Fruit fly (Drosophila melanogaster): ENCODE results near the gene CG12268.

The CG12268 gene

dm6 chr3R:23927429-23927828, 20.8 kb downstream of the CG12268 start, which contains the start of gene CG13601 (continued):
- peak; percentile 88 for TF ChIP-seq Dll (GFP tag; IDR thresholded peaks at IDR 0.05; ENCODE audit: partially characterized antibody)
- TF ChIP-seq lilli (GFP tag; optimal IDR thresholded peaks at IDR 0.05), result peak; percentile 45
- TF ChIP-seq wek (GFP tag; optimal IDR thresholded peaks at IDR 0.05), result no peak
- no peak for TF ChIP-seq Xrp1 (GFP tag; IDR thresholded peaks at IDR 0.05)
- no peak for TF ChIP-seq Dfd (GFP tag; optimal IDR thresholded peaks at IDR 0.05)
- TF ChIP-seq Eip74EF (GFP tag; optimal IDR thresholded peaks at IDR 0.05), result peak in 1 of 2 experiments; percentile 25
- no peak for TF ChIP-seq z (GFP tag; IDR thresholded peaks at IDR 0.05)
- TF ChIP-seq CG12219 (GFP tag; optimal IDR thresholded peaks at IDR 0.05), result no peak
- no peak for TF ChIP-seq Lpt (GFP tag; optimal IDR thresholded peaks at IDR 0.05)
- no peak for TF ChIP-seq btn (GFP tag; optimal IDR thresholded peaks at IDR 0.05)
- peak; percentile 46 for TF ChIP-seq CG13296 (GFP tag; optimal IDR thresholded peaks at IDR 0.05)
- no peak for TF ChIP-seq CG9437 (GFP tag; optimal IDR thresholded peaks at IDR 0.05)
- TF ChIP-seq CG15514 (GFP tag; optimal IDR thresholded peaks at IDR 0.05), result peak; percentile 64
- no peak for TF ChIP-seq CG4424 (GFP tag; optimal IDR thresholded peaks at IDR 0.05)
- TF ChIP-seq BEAF-32 (GFP tag; optimal IDR thresholded peaks at IDR 0.05), result peak; percentile 82
- no peak for TF ChIP-seq chm (GFP tag; IDR thresholded peaks at IDR 0.05)
- TF ChIP-seq CG17802 (tag; optimal IDR thresholded peaks at IDR 0.05), result no peak
- TF ChIP-seq Fer2 (tag; optimal IDR thresholded peaks at IDR 0.05), result no peak
- peak; percentile 80 for TF ChIP-seq amos (GFP tag; IDR thresholded peaks at IDR 0.05; ENCODE audit: partially characterized antibody)
- TF ChIP-seq Nf-YA (GFP tag; IDR thresholded peaks at IDR 0.05), result no peak
- no peak for TF ChIP-seq gfzf (GFP tag; optimal IDR thresholded peaks at IDR 0.05)
- TF ChIP-seq CG15011 (GFP tag; optimal IDR thresholded peaks at IDR 0.05), result no peak
- no peak for TF ChIP-seq CG30431 (GFP tag; optimal IDR thresholded peaks at IDR 0.05)
- no peak for TF ChIP-seq C15 (GFP tag; IDR thresholded peaks at IDR 0.05)
- no peak for TF ChIP-seq CG17912 (GFP tag; optimal IDR thresholded peaks at IDR 0.05)
- TF ChIP-seq CG2116 (GFP tag; optimal IDR thresholded peaks at IDR 0.05), result peak; percentile 25
- no peak for TF ChIP-seq tgo (GFP tag; IDR thresholded peaks at IDR 0.05)
- TF ChIP-seq Pdp1 (GFP tag; optimal IDR thresholded peaks at IDR 0.05), result peak in 1 of 2 experiments; percentile 82
- no peak for TF ChIP-seq Hr78 (GFP tag; optimal IDR thresholded peaks at IDR 0.05)
- no peak for TF ChIP-seq Poxn (GFP tag; IDR thresholded peaks at IDR 0.05)
- peak; percentile 31 for TF ChIP-seq Max (GFP tag; optimal IDR thresholded peaks at IDR 0.05)
- no peak for TF ChIP-seq CG2875 (GFP tag; optimal IDR thresholded peaks at IDR 0.05)
- TF ChIP-seq CHES-1-like (GFP tag; optimal IDR thresholded peaks at IDR 0.05), result no peak
- TF ChIP-seq CG7839 (tag; optimal IDR thresholded peaks at IDR 0.05), result peak; percentile 13
- no peak for TF ChIP-seq CG2202 (tag; optimal IDR thresholded peaks at IDR 0.05)
- TF ChIP-seq pfk (GFP tag; optimal IDR thresholded peaks at IDR 0.05), result no peak
- TF ChIP-seq CG8089 (GFP tag; optimal IDR thresholded peaks at IDR 0.05), result no peak
- peak; percentile 40 for TF ChIP-seq CG17829 (tag; optimal IDR thresholded peaks at IDR 0.05)
- TF ChIP-seq CG43689 (GFP tag; IDR thresholded peaks at IDR 0.05), result no peak
- no peak for TF ChIP-seq toy (GFP tag; IDR thresholded peaks at IDR 0.05)
- no peak for TF ChIP-seq sc (optimal IDR thresholded peaks at IDR 0.05)
- TF ChIP-seq sc (GFP tag; optimal IDR thresholded peaks at IDR 0.05), result no peak
- TF ChIP-seq NC2α (GFP tag; optimal IDR thresholded peaks at IDR 0.05), result no peak
- TF ChIP-seq jigr1 (GFP tag; IDR thresholded peaks at IDR 0.05), result no peak
- TF ChIP-seq Dbx (GFP tag; IDR thresholded peaks at IDR 0.05), result 0 out of 3 replicates have a peak, but pooled peaks have one; percentile 22
- TF ChIP-seq sna (GFP tag; IDR thresholded peaks at IDR 0.05; ENCODE audit: partially characterized antibody), result peak; percentile 78
- peak; percentile 37 for TF ChIP-seq CG14710 (tag; optimal IDR thresholded peaks at IDR 0.05)
- no peak for TF ChIP-seq Hr51 (GFP tag; optimal IDR thresholded peaks at IDR 0.05)
- TF ChIP-seq CG12942 (GFP tag; optimal IDR thresholded peaks at IDR 0.05), result no peak
- TF ChIP-seq CG7372 (GFP tag; IDR thresholded peaks at IDR 0.05), result no peak
- peak; percentile 72 for TF ChIP-seq Ets65A (GFP tag)

Measured in whole organism, embryonic.